Fruit fly (Drosophila melanogaster): ENCODE results near the gene Ir94c.

DNA sequence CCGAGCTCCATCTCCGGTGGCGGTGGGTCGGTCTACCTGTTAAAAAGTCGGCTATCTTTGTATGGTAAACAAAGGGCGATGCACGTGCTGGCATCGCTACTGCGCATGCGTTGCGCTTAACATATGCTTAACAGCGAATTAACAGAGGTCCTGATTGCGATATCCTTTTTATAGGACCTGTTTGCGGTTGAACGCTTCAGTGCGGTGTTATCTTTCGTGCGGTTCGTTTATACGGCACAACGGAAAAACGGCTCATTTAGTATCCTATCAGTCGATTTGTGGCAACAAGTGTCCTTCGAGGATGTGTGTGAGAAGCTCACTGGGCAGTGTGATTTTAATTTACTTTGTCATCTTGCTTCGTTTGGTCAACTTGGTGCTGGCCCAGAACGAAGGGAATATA lies 39.1 kb downstream of the Ir94c start, which contains the start of gene CG13408:
- TF ChIP-seq seq (GFP tag; IDR thresholded peaks at IDR 0.05) (no peak), cg (GFP tag; optimal IDR thresholded peaks at IDR 0.05) (no peak), Hand (GFP tag; optimal IDR thresholded peaks at IDR 0.05) (no peak), psq (GFP tag; optimal IDR thresholded peaks at IDR 0.05) (no peak), Nf-YC (tag; optimal IDR thresholded peaks at IDR 0.05) (no peak), CG12071 (GFP tag; optimal IDR thresholded peaks at IDR 0.05) (no peak), wek (GFP tag; optimal IDR thresholded peaks at IDR 0.05) (no peak), peb (GFP tag; IDR thresholded peaks at IDR 0.05) (no peak), gcm2 (GFP tag; optimal IDR thresholded peaks at IDR 0.05) (no peak), cato (GFP tag; optimal IDR thresholded peaks at IDR 0.05; ENCODE audit: borderline replicate concordance) (no peak), CG43689 (GFP tag; IDR thresholded peaks at IDR 0.05) (no peak), CG3163 (GFP tag; optimal IDR thresholded peaks at IDR 0.05) (no peak), CTCF (GFP tag; optimal IDR thresholded peaks at IDR 0.05) (no peak)

Measured in whole organism, embryonic.